Fruit fly (Drosophila melanogaster): ENCODE data around the gene CG5439.
A peak's percentile ranks its signal among the peaks of the same experiment; 100 is the strongest.

The CG5439 gene

dm6 chr2L:13219281-13220092 is 42.5 kb downstream of the CG5439 start, which contains the start of the genes CG9426 and mRF1 (continued):
- TF ChIP-seq CG18619 (GFP tag; optimal IDR thresholded peaks at IDR 0.05) (no peak), CG2129 (GFP tag; IDR thresholded peaks at IDR 0.05; ENCODE audit: partially characterized antibody) (peak; percentile 85; the same call in 1 of the 2 replicates), CG15514 (GFP tag; optimal IDR thresholded peaks at IDR 0.05) (peak; percentile 94), Opbp (GFP tag; IDR thresholded peaks at IDR 0.05; ENCODE audit: partially characterized antibody) (peak; percentile 97), Side (GFP tag; optimal IDR thresholded peaks at IDR 0.05) (no peak), zen2 (GFP tag; IDR thresholded peaks at IDR 0.05; ENCODE audit: partially characterized antibody) (peak; percentile 95), HLHmδ (GFP tag; optimal IDR thresholded peaks at IDR 0.05) (no peak), Usf (GFP tag; optimal IDR thresholded peaks at IDR 0.05) (no peak), sd (tag; optimal IDR thresholded peaks at IDR 0.05) (peak; percentile 37), CG3995 (GFP tag; optimal IDR thresholded peaks at IDR 0.05) (peak; percentile 62), CG18599 (GFP tag; optimal IDR thresholded peaks at IDR 0.05) (no peak), Oli (tag; optimal IDR thresholded peaks at IDR 0.05) (no peak), D (optimal IDR thresholded peaks at IDR 0.05) (no peak), D (GFP tag; optimal IDR thresholded peaks at IDR 0.05) (no peak), CG17359 (tag; optimal IDR thresholded peaks at IDR 0.05) (peak; percentile 20), Sry-β (GFP tag; optimal IDR thresholded peaks at IDR 0.05) (no peak), CG30020 (tag; optimal IDR thresholded peaks at IDR 0.05) (peak; percentile 51), zfh2 (GFP tag; optimal IDR thresholded peaks at IDR 0.05) (peak; percentile 20), CG32767 (GFP tag; IDR thresholded peaks at IDR 0.05) (peak; percentile 44; the same call in 1 of the 2 replicates), Fer1 (GFP tag; optimal IDR thresholded peaks at IDR 0.05) (peak; percentile 39), bsh (GFP tag; optimal IDR thresholded peaks at IDR 0.05) (no peak), Med (GFP tag) (peak; percentile 91), CG33213 (GFP tag; optimal IDR thresholded peaks at IDR 0.05) (peak; percentile 13), unc-4 (GFP tag; IDR thresholded peaks at IDR 0.05; ENCODE audit: partially characterized antibody) (peak; percentile 98), CG6654 (GFP tag; optimal IDR thresholded peaks at IDR 0.05) (no peak), grau (tag; optimal IDR thresholded peaks at IDR 0.05) (peak; percentile 31), CG12769 (tag; optimal IDR thresholded peaks at IDR 0.05) (peak; percentile 41), CG6791 (GFP tag; IDR thresholded peaks at IDR 0.05; ENCODE audit: partially characterized antibody) (peak; percentile 97), Chrac-16 (GFP tag; optimal IDR thresholded peaks at IDR 0.05) (no peak), ac (GFP tag; optimal IDR thresholded peaks at IDR 0.05) (no peak), Hr39 (optimal IDR thresholded peaks at IDR 0.05) (no peak), row (GFP tag; IDR thresholded peaks at IDR 0.05) (peak; percentile 39; the same call in 1 of the 3 replicates), CG4617 (GFP tag; optimal IDR thresholded peaks at IDR 0.05; ENCODE audit: borderline replicate concordance) (peak; percentile 93), Ptx1 (GFP tag; IDR thresholded peaks at IDR 0.05) (no peak), CG1792 (GFP tag; optimal IDR thresholded peaks at IDR 0.05) (no peak), CG10147 (GFP tag; optimal IDR thresholded peaks at IDR 0.05) (no peak), CG13296 (GFP tag; optimal IDR thresholded peaks at IDR 0.05) (peak; percentile 6), CG31441 (GFP tag; IDR thresholded peaks at IDR 0.05) (peak; percentile 21; the same call in 1 of the 2 replicates), zf30C (GFP tag; optimal IDR thresholded peaks at IDR 0.05) (no peak), Mes4 (GFP tag; optimal IDR thresholded peaks at IDR 0.05) (no peak), dpn (GFP tag; optimal IDR thresholded peaks at IDR 0.05) (peak; percentile 17 to 24), CG9932 (GFP tag; IDR thresholded peaks at IDR 0.05) (peak; percentile 66; the same call in 1 of the 2 replicates), Hey (tag; optimal IDR thresholded peaks at IDR 0.05) (no peak), Deaf1 (tag; optimal IDR thresholded peaks at IDR 0.05) (no peak), Ssrp (tag; optimal IDR thresholded peaks at IDR 0.05) (no peak), inv (GFP tag; IDR thresholded peaks at IDR 0.05; ENCODE audit: partially characterized antibody) (peak; percentile 96), nerfin-2 (GFP tag; IDR thresholded peaks at IDR 0.05; ENCODE audit: partially characterized antibody) (peak; percentile 98), odd (GFP tag; optimal IDR thresholded peaks at IDR 0.05) (no peak)
